Worm (Caenorhabditis elegans): ENCODE results near the gene cbp-1.

cbp-1 gene

ce11 chrIII:9744525-9744924 is 21.8 kb upstream of the cbp-1 start:
- peak; percentile 51 for TF ChIP-seq hlh-1 (tag; optimal IDR thresholded peaks at IDR 0.05)
- TF ChIP-seq sptf-1 (tag; optimal IDR thresholded peaks at IDR 0.05), result no peak
- TF ChIP-seq unc-62 (GFP tag; optimal IDR thresholded peaks at IDR 0.05), result peak; percentile 68
- peak; percentile 67 for TF ChIP-seq unc-120 (tag; optimal IDR thresholded peaks at IDR 0.05; ENCODE audit: poor library complexity, severe bottlenecking)

ce11 chrIII:9745333-9745897 is 20.9 kb upstream of the cbp-1 start:
- TF ChIP-seq unc-62 (GFP tag; optimal IDR thresholded peaks at IDR 0.05) (peak; percentile 20), mep-1 (tag; optimal IDR thresholded peaks at IDR 0.05) (no peak)

ce11 chrIII:9746665-9747064 is 19.6 kb upstream of the cbp-1 start:
- TF ChIP-seq nhr-76 (tag; optimal IDR thresholded peaks at IDR 0.05) (no peak), lin-13 (tag; optimal IDR thresholded peaks at IDR 0.05) (no peak), unc-120 (tag; optimal IDR thresholded peaks at IDR 0.05; ENCODE audit: poor library complexity, severe bottlenecking) (no peak), nhr-237 (tag; optimal IDR thresholded peaks at IDR 0.05) (no peak), lsy-2 (tag; optimal IDR thresholded peaks at IDR 0.05) (no peak), sem-2 (GFP tag; optimal IDR thresholded peaks at IDR 0.05) (no peak), hlh-1 (tag; optimal IDR thresholded peaks at IDR 0.05) (no peak)

ce11 chrIII:9747133-9747532 is 19.2 kb upstream of the cbp-1 start, which contains the start of the genes iff-1 and cdk-1:
iff-1 (minus strand) TSS chrIII:9747193.
cdk-1 (plus strand) TSS chrIII:9747472.
- TF ChIP-seq ham-2 (GFP tag; optimal IDR thresholded peaks at IDR 0.05) (no peak), elt-3 (tag; optimal IDR thresholded peaks at IDR 0.05) (no peak), mab-5 (tag; optimal IDR thresholded peaks at IDR 0.05) (no peak), hlh-1 (tag; optimal IDR thresholded peaks at IDR 0.05) (no peak), elt-1 (tag; optimal IDR thresholded peaks at IDR 0.05; ENCODE audit: borderline replicate concordance, insufficient read depth) (no peak), lin-13 (tag; optimal IDR thresholded peaks at IDR 0.05) (no peak), nhr-237 (tag; optimal IDR thresholded peaks at IDR 0.05) (peak; percentile 21), ceh-43 (GFP tag; optimal IDR thresholded peaks at IDR 0.05) (no peak), snpc-4 (tag; optimal IDR thresholded peaks at IDR 0.05) (no peak), lsy-2 (tag; optimal IDR thresholded peaks at IDR 0.05) (peak; percentile 37), unc-120 (tag; optimal IDR thresholded peaks at IDR 0.05; ENCODE audit: poor library complexity, severe bottlenecking) (peak; percentile 49), unc-39 (tag; optimal IDR thresholded peaks at IDR 0.05) (no peak), nhr-28 (tag; optimal IDR thresholded peaks at IDR 0.05) (no peak), zip-8 (tag; optimal IDR thresholded peaks at IDR 0.05) (no peak), flh-1 (GFP tag; optimal IDR thresholded peaks at IDR 0.05) (no peak), lin-32 (GFP tag; optimal IDR thresholded peaks at IDR 0.05) (no peak), pha-4 (tag; optimal IDR thresholded peaks at IDR 0.05) (peak; percentile 15), ceh-39 (tag; optimal IDR thresholded peaks at IDR 0.05) (no peak), bed-3 (GFP tag; optimal IDR thresholded peaks at IDR 0.05) (no peak), ces-1 (GFP tag; optimal IDR thresholded peaks at IDR 0.05) (peak; percentile 41), nhr-12 (tag; optimal IDR thresholded peaks at IDR 0.05) (no peak), M03D4.4 (tag; optimal IDR thresholded peaks at IDR 0.05) (no peak), mep-1 (tag; optimal IDR thresholded peaks at IDR 0.05) (peak; percentile 63)

ce11 chrIII:9748694-9749093 is 17.6 kb upstream of the cbp-1 start, which contains the start of gene T05G5.4:
T05G5.4 (plus strand) TSS chrIII:9748934.
- TF ChIP-seq elt-1 (tag; optimal IDR thresholded peaks at IDR 0.05; ENCODE audit: borderline replicate concordance, insufficient read depth) (no peak), mep-1 (tag; optimal IDR thresholded peaks at IDR 0.05) (no peak), nhr-76 (tag; optimal IDR thresholded peaks at IDR 0.05) (no peak), snpc-4 (tag; optimal IDR thresholded peaks at IDR 0.05) (no peak), ceh-39 (tag; optimal IDR thresholded peaks at IDR 0.05) (no peak), bed-3 (GFP tag; optimal IDR thresholded peaks at IDR 0.05) (no peak), nhr-12 (tag; optimal IDR thresholded peaks at IDR 0.05) (no peak), unc-62 (GFP tag; optimal IDR thresholded peaks at IDR 0.05) (no peak), hlh-1 (tag; optimal IDR thresholded peaks at IDR 0.05) (no peak), ztf-11 (tag; optimal IDR thresholded peaks at IDR 0.05) (no peak), zip-8 (tag; optimal IDR thresholded peaks at IDR 0.05) (no peak), nhr-28 (tag; optimal IDR thresholded peaks at IDR 0.05) (no peak), unc-120 (tag; optimal IDR thresholded peaks at IDR 0.05; ENCODE audit: poor library complexity, severe bottlenecking) (no peak), mls-2 (tag; optimal IDR thresholded peaks at IDR 0.05) (no peak), unc-39 (tag; optimal IDR thresholded peaks at IDR 0.05) (no peak), blmp-1 (tag; optimal IDR thresholded peaks at IDR 0.05) (no peak), tbx-8 (GFP tag; optimal IDR thresholded peaks at IDR 0.05) (no peak), lsy-2 (tag; optimal IDR thresholded peaks at IDR 0.05) (no peak), M03D4.4 (tag; optimal IDR thresholded peaks at IDR 0.05) (no peak)

All from whole organism, mixed stage, embryonic.